Fruit fly (Drosophila melanogaster) whole organism, embryonic: ENCODE results near the gene CG14511.

Experiments
- ATbp ChIP-seq: fragments of 200-800 bp; sonication (Bioruptor generic); optimal IDR thresholded peaks from 2 replicates; lab custom pipeline; 2017; ENCODE audit warnings: missing biosample characterization, mild to moderate bottlenecking, missing genetic modification characterization, missing genetic modification reagents
- Blimp-1 ChIP-seq: fragments of 200-800 bp; sonication (Bioruptor generic); optimal IDR thresholded peaks from 3 replicates; lab custom pipeline; 2018; ENCODE audit warnings: missing biosample characterization, missing genetic modification characterization, mild to moderate bottlenecking, moderate library complexity, missing genetic modification reagents
- Bteb2 ChIP-seq: fragments of 200-800 bp; sonication (Bioruptor generic); optimal IDR thresholded peaks from 2 replicates; lab custom pipeline; 2016; ENCODE audit warnings: missing biosample characterization, missing genetic modification characterization
- CG1024 ChIP-seq: fragments of 200-800 bp; sonication (Bioruptor generic); IDR thresholded peaks from 2 replicates; pipeline ENCODE4 v1.3.6; 2022; ENCODE audit warnings: missing biosample characterization, missing genetic modification characterization
- CG10267 ChIP-seq: fragments of 200-800 bp; sonication (Bioruptor generic); optimal IDR thresholded peaks from 2 replicates; lab custom pipeline; 2018; ENCODE audit warnings: missing biosample characterization, mild to moderate bottlenecking, missing genetic modification characterization, moderate library complexity
- CG10321 ChIP-seq: fragments of 200-800 bp; sonication (Bioruptor generic); IDR thresholded peaks from 2 replicates; pipeline ENCODE4 v1.3.6; 2022; ENCODE audit warnings: missing biosample characterization, missing genetic modification characterization
- CG10366 ChIP-seq: fragments of 200-800 bp; sonication (Bioruptor generic); IDR thresholded peaks from 2 replicates; pipeline ENCODE4 v1.3.6; 2022; ENCODE audit warnings: missing biosample characterization, missing genetic modification characterization
- CG10543 ChIP-seq: fragments of 200-800 bp; sonication (Bioruptor generic); optimal IDR thresholded peaks from 3 replicates; lab custom pipeline; 2017; ENCODE audit warnings: missing biosample characterization, mild to moderate bottlenecking, missing genetic modification characterization, moderate library complexity
- CG12299 ChIP-seq: fragments of 200-800 bp; sonication (Bioruptor generic); optimal IDR thresholded peaks from 2 replicates; lab custom pipeline; 2018; ENCODE audit warnings: missing biosample characterization, mild to moderate bottlenecking, missing genetic modification characterization
- CG13775 ChIP-seq: fragments of 200-800 bp; sonication (Bioruptor generic); optimal IDR thresholded peaks from 3 replicates; lab custom pipeline; 2017; ENCODE audit warnings: missing biosample characterization, mild to moderate bottlenecking, missing genetic modification characterization
- CG14014 ChIP-seq: fragments of 200-800 bp; sonication (Bioruptor generic); IDR thresholded peaks from 2 replicates; pipeline ENCODE4 v1.3.6; 2022; ENCODE audit warnings: missing biosample characterization, missing genetic modification characterization
- CG1602 ChIP-seq: fragments of 200-800 bp; sonication (Bioruptor generic); optimal IDR thresholded peaks from 3 replicates; lab custom pipeline; 2016; ENCODE audit warnings: missing biosample characterization, missing genetic modification characterization
- CG17361 ChIP-seq: fragments of 200-800 bp; sonication (Bioruptor generic); IDR thresholded peaks from 3 replicates; pipeline ENCODE4 v1.3.6; 2022; ENCODE audit warnings: missing biosample characterization, missing genetic modification characterization
- CG17568 ChIP-seq: fragments of 200-800 bp; sonication (Bioruptor generic); optimal IDR thresholded peaks from 2 replicates; lab custom pipeline; 2018; ENCODE audit warnings: missing biosample characterization, mild to moderate bottlenecking, missing genetic modification characterization, moderate library complexity
- CG17802 ChIP-seq: fragments of 200-800 bp; sonication (Bioruptor generic); optimal IDR thresholded peaks from 2 replicates; lab custom pipeline; 2018; ENCODE audit warnings: missing biosample characterization, mild to moderate bottlenecking, missing genetic modification characterization, moderate library complexity
- CG31388 ChIP-seq: fragments of 200-800 bp; sonication (Bioruptor generic); optimal IDR thresholded peaks from 2 replicates; lab custom pipeline; 2016; ENCODE audit warnings: missing biosample characterization, missing genetic modification characterization
- CG33213 ChIP-seq: fragments of 200-800 bp; sonication (Bioruptor generic); optimal IDR thresholded peaks from 3 replicates; lab custom pipeline; 2016; ENCODE audit warnings: missing biosample characterization, missing genetic modification characterization
- CG3407 ChIP-seq: fragments of 200-800 bp; sonication (Bioruptor generic); optimal IDR thresholded peaks from 2 replicates; lab custom pipeline; 2018; ENCODE audit warnings: missing biosample characterization, mild to moderate bottlenecking, missing genetic modification characterization
- CG34224 ChIP-seq: fragments of 200-800 bp; sonication (Bioruptor generic); IDR thresholded peaks from 3 replicates; pipeline ENCODE4 v1.3.6; 2022; ENCODE audit warnings: missing biosample characterization, missing genetic modification characterization; ENCODE audit not compliant: partially characterized antibody
- CG3847 ChIP-seq: fragments of 200-800 bp; sonication (Bioruptor generic); IDR thresholded peaks from 2 replicates; pipeline ENCODE4 v1.3.6; 2022; ENCODE audit warnings: missing biosample characterization, missing genetic modification characterization
- CG7357 ChIP-seq: fragments of 200-800 bp; sonication (Bioruptor generic); IDR thresholded peaks from 3 replicates; pipeline ENCODE4 v1.3.6; 2022; ENCODE audit warnings: missing biosample characterization, missing genetic modification characterization
- CG8281 ChIP-seq: fragments of 200-800 bp; sonication (Bioruptor generic); optimal IDR thresholded peaks from 2 replicates; lab custom pipeline; 2018; ENCODE audit warnings: missing biosample characterization, mild to moderate bottlenecking, missing genetic modification characterization, moderate library complexity
- Ets97D ChIP-seq: fragments of 200-800 bp; sonication (Bioruptor generic); optimal IDR thresholded peaks from 3 replicates; lab custom pipeline; 2016; ENCODE audit warnings: missing biosample characterization, missing genetic modification characterization
- H15 ChIP-seq: fragments of 200-800 bp; sonication (Bioruptor generic); IDR thresholded peaks from 3 replicates; pipeline ENCODE4 v1.3.6; 2022; ENCODE audit warnings: missing biosample characterization, missing genetic modification characterization
- H2.0 ChIP-seq: fragments of 200-800 bp; sonication (Bioruptor generic); IDR thresholded peaks from 2 replicates; pipeline ENCODE4 v1.3.6; 2022; ENCODE audit warnings: missing biosample characterization, missing genetic modification characterization
- HHEX ChIP-seq: fragments of 200-800 bp; sonication (Bioruptor generic); optimal IDR thresholded peaks from 3 replicates; lab custom pipeline; 2017; ENCODE audit warnings: missing biosample characterization, mild to moderate bottlenecking, missing genetic modification characterization, missing genetic modification reagents
- Meics ChIP-seq: fragments of 200-800 bp; sonication (Bioruptor generic); optimal IDR thresholded peaks from 2 replicates; lab custom pipeline; 2017; ENCODE audit warnings: missing biosample characterization, mild to moderate bottlenecking, missing genetic modification characterization
- Nf-YB ChIP-seq: fragments of 200-800 bp; sonication (Bioruptor generic); optimal IDR thresholded peaks from 3 replicates; lab custom pipeline; 2019; ENCODE audit warnings: missing biosample characterization, mild to moderate bottlenecking, missing genetic modification characterization, moderate library complexity
- Nf-YC ChIP-seq: fragments of 200-800 bp; optimal IDR thresholded peaks from 3 replicates; lab custom pipeline; 2019; ENCODE audit warnings: missing biosample characterization, mild to moderate bottlenecking, missing genetic modification characterization, moderate library complexity
- Sry-β ChIP-seq: fragments of 200-800 bp; sonication (Bioruptor generic); optimal IDR thresholded peaks from 2 replicates; lab custom pipeline; 2018; ENCODE audit warnings: missing biosample characterization, mild to moderate bottlenecking, missing genetic modification characterization, moderate library complexity
- Xbp1 ChIP-seq: fragments of 200-800 bp; sonication (Bioruptor generic); optimal IDR thresholded peaks from 3 replicates; lab custom pipeline; 2016; ENCODE audit warnings: missing biosample characterization, mild to moderate bottlenecking, missing genetic modification characterization
- amos ChIP-seq: fragments of 200-800 bp; sonication (Bioruptor generic); IDR thresholded peaks from 2 replicates; pipeline ENCODE4 v1.3.6; 2022; ENCODE audit warnings: missing biosample characterization, missing genetic modification characterization; ENCODE audit not compliant: partially characterized antibody
- az2 ChIP-seq: fragments of 200-800 bp; sonication (Bioruptor generic); optimal IDR thresholded peaks from 3 replicates; lab custom pipeline; 2016; ENCODE audit warnings: missing biosample characterization, missing genetic modification characterization
- croc ChIP-seq: fragments of 200-800 bp; sonication (Bioruptor generic); conservative IDR thresholded peaks from 3 replicates; pipeline ENCODE4 v1.3.6; 2022; ENCODE audit warnings: missing biosample characterization, missing genetic modification characterization
- crol ChIP-seq: fragments of 200-800 bp; sonication (Bioruptor generic); IDR thresholded peaks from 2 replicates; pipeline ENCODE4 v1.3.6; 2022; ENCODE audit warnings: missing biosample characterization, missing genetic modification characterization
- dan ChIP-seq: fragments of 200-800 bp; sonication (Bioruptor generic); IDR thresholded peaks from 2 replicates; pipeline ENCODE4 v1.3.6; 2022; ENCODE audit warnings: missing biosample characterization, missing genetic modification characterization
- dmrt11E ChIP-seq: fragments of 200-800 bp; sonication (Bioruptor generic); optimal IDR thresholded peaks from 3 replicates; lab custom pipeline; 2018; ENCODE audit warnings: missing biosample characterization, mild to moderate bottlenecking, missing genetic modification characterization, moderate library complexity
- eve ChIP-seq, 2 experiments: fragments of >200 bp; optimal IDR thresholded peaks; 2 replicates each; lab custom pipeline; 2017; ENCODE audit warnings: missing biosample characterization in 2 of 2, missing genetic modification characterization in 2 of 2
- maf-S ChIP-seq: fragments of 200-800 bp; sonication (Bioruptor generic); optimal IDR thresholded peaks from 2 replicates; lab custom pipeline; 2016; ENCODE audit warnings: missing biosample characterization, missing genetic modification characterization
- pan ChIP-seq, 4 experiments: fragments of >200 bp in 3 of 4; fragments of 200-800 bp in 1 of 4; sonication (Bioruptor generic) in 1 of 4; optimal IDR thresholded peaks in 3 of 4; IDR thresholded peaks in 1 of 4; 2 replicates each; pipeline versions ENCODE4 v1.3.6 to Lab custom; 2017 to 2022; ENCODE audit warnings: missing biosample characterization in 2 of 4, missing genetic modification characterization in 2 of 4, mixed read lengths in 1 of 4
- pzg ChIP-seq: fragments of 200-800 bp; sonication (Bioruptor generic); optimal IDR thresholded peaks from 3 replicates; lab custom pipeline; 2018; ENCODE audit warnings: missing biosample characterization, mild to moderate bottlenecking, missing genetic modification characterization, moderate library complexity
- ranshi ChIP-seq: fragments of 200-800 bp; sonication (Bioruptor generic); IDR thresholded peaks from 2 replicates; pipeline ENCODE4 v1.3.6; 2022; ENCODE audit warnings: missing biosample characterization, missing genetic modification characterization
- schlank ChIP-seq: fragments of 200-800 bp; sonication (Bioruptor generic); optimal IDR thresholded peaks from 2 replicates; lab custom pipeline; 2018; ENCODE audit warnings: missing biosample characterization, mild to moderate bottlenecking, missing genetic modification characterization
- scrt ChIP-seq: fragments of 200-800 bp; sonication (Bioruptor generic); optimal IDR thresholded peaks from 2 replicates; lab custom pipeline; 2018; ENCODE audit warnings: missing biosample characterization, mild to moderate bottlenecking, missing genetic modification characterization, moderate library complexity
- sisA ChIP-seq: fragments of 200-800 bp; sonication (Bioruptor generic); IDR thresholded peaks from 2 replicates; pipeline ENCODE4 v1.3.6; 2022; ENCODE audit warnings: missing biosample characterization, missing genetic modification characterization
- slp2 ChIP-seq: fragments of 200-800 bp; sonication (Bioruptor generic); optimal IDR thresholded peaks from 2 replicates; lab custom pipeline; 2016; ENCODE audit warnings: missing biosample characterization, missing genetic modification characterization
- trh ChIP-seq: fragments of 200-800 bp; sonication (Bioruptor generic); optimal IDR thresholded peaks from 2 replicates; lab custom pipeline; 2016; ENCODE audit warnings: missing biosample characterization, missing genetic modification characterization
- zen ChIP-seq: fragments of 200-800 bp; sonication (Bioruptor generic); optimal IDR thresholded peaks from 3 replicates; lab custom pipeline; 2018; ENCODE audit warnings: missing biosample characterization, mild to moderate bottlenecking, missing genetic modification characterization, moderate library complexity

CG14511 gene

DNA sequence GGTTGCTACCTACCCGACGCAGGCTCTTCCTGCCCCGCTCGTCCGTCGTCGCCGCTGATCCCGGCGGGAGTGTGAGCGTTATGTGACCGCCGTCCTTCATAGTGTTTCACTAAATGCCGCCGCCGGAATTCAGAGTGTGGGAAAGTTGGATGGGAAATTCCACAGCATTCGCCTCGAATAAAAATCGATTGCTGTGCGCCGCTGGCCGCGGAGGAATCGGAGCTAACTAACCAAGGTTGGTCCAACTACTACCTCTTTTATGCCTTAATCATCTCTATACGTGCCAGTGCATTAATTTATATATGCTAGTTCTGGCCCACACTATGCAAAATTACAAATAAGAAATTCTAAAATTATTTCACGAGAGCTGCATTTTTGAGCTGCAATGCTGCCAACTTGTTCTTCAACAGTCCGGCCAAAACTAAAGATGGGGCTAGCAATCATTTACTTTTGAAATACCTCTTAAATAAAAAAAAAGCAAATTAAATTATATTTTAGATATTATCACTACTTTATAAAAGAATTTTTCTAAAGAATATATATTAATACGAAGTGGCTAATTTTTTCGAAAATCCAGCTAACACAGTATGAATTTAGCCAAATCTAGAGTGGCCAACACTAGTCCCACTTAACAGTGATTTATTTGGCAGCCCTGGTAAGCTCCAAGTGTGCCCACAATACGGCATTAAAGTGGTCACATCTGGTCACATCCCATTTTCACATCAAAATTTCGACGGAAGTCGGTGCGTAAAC, 34.1 kb downstream of the CG14511 start, which contains the start of the genes alpha-Man-Ib and Pdhb (continued):
- no peak for TF ChIP-seq crol (GFP tag; lab: Robert Waterston, UW)
- peak; percentile 25 for TF ChIP-seq CG31388
- peak; percentile 10 for TF ChIP-seq slp2
- peak; percentile 78 for TF ChIP-seq dmrt11E (tag; lab: Kevin White, UChicago)
- TF ChIP-seq scrt (GFP tag; lab: Kevin White, UChicago), result peak; percentile 57
- peak; percentile 29; the same call in 1 of the 2 replicates for TF ChIP-seq amos (GFP tag; lab: Robert Waterston, UW)
- TF ChIP-seq H15 (GFP tag; lab: Robert Waterston, UW), result peak; percentile 65; the same call in 2 of the 3 replicates
- peak; percentile 75 for TF ChIP-seq CG10366
- TF ChIP-seq CG12299 (tag; lab: Kevin White, UChicago), result peak; percentile 50
- TF ChIP-seq H2.0 (GFP tag; lab: Robert Waterston, UW), result peak; percentile 66
- no peak for TF ChIP-seq Bteb2 (GFP tag; lab: Kevin White, UChicago)
- peak; percentile 35 for TF ChIP-seq schlank (tag; lab: Kevin White, UChicago)
- TF ChIP-seq CG10267 (tag; lab: Kevin White, UChicago), result peak; percentile 82
- TF ChIP-seq eve (GFP tag; optimal IDR thresholded peaks at IDR 0.05; lab: Kevin White, UChicago), result no peak
- no peak for TF ChIP-seq CG10321 (GFP tag; lab: Robert Waterston, UW)
- TF ChIP-seq zen, result peak; percentile 82
- peak; percentile 2 for TF ChIP-seq CG33213 (GFP tag; lab: Kevin White, UChicago)
- TF ChIP-seq CG17361, result peak; percentile 11
- TF ChIP-seq ATbp (GFP tag; lab: Kevin White, UChicago), result peak; percentile 49
- peak; percentile 20 for TF ChIP-seq maf-S (GFP tag; lab: Kevin White, UChicago)
- peak; percentile 53; the same call in 1 of the 2 replicates for TF ChIP-seq dan
- TF ChIP-seq pzg, result peak; percentile 88
- TF ChIP-seq Xbp1 (GFP tag; lab: Kevin White, UChicago), result peak; percentile 87
- TF ChIP-seq CG8281 (tag; lab: Kevin White, UChicago), result no peak
- TF ChIP-seq trh, result peak; percentile 52
- TF ChIP-seq Nf-YC (tag; lab: Kevin White, UChicago), result peak; percentile 75
- peak; percentile 74 for TF ChIP-seq Meics
- no peak for TF ChIP-seq CG17568 (GFP tag; lab: Kevin White, UChicago)
- peak; percentile 89 for TF ChIP-seq CG13775 (GFP tag; lab: Kevin White, UChicago)
- TF ChIP-seq Ets97D, result peak; percentile 61
- peak; percentile 94 for TF ChIP-seq Sry-β (GFP tag; lab: Kevin White, UChicago)
- peak; percentile 85 for TF ChIP-seq ranshi (GFP tag; lab: Robert Waterston, UW)
- peak; percentile 81 for TF ChIP-seq CG1602
- TF ChIP-seq CG10543 (GFP tag; lab: Kevin White, UChicago), result peak; percentile 87
- peak; percentile 77 for TF ChIP-seq az2 (GFP tag; lab: Kevin White, UChicago)
- TF ChIP-seq pan (optimal IDR thresholded peaks at IDR 0.05; lab: Kevin White, UChicago), result no peak
- TF ChIP-seq pan (GFP tag; optimal IDR thresholded peaks at IDR 0.05 in 1 of 2, IDR thresholded peaks at IDR 0.05 in 1 of 2), result peak in 1 of 2 experiments; percentile 77
- TF ChIP-seq Blimp-1 (GFP tag; lab: Kevin White, UChicago), result no peak
- TF ChIP-seq sisA (GFP tag; lab: Robert Waterston, UW), result peak; percentile 82
- TF ChIP-seq CG3407, result peak; percentile 40
- peak; percentile 52 for TF ChIP-seq Nf-YB (GFP tag; lab: Kevin White, UChicago)
- peak; percentile 67 for TF ChIP-seq croc
- TF ChIP-seq CG34224 (GFP tag; lab: Robert Waterston, UW), result no peak
- TF ChIP-seq CG1024 (GFP tag; lab: Robert Waterston, UW), result peak; percentile 48; the same call in 1 of the 2 replicates
- peak; percentile 93 for TF ChIP-seq CG3847 (GFP tag; lab: Robert Waterston, UW)
- TF ChIP-seq CG17802 (tag; lab: Kevin White, UChicago), result peak; percentile 42
- TF ChIP-seq CG7357 (GFP tag; lab: Robert Waterston, UW), result peak; percentile 75
- peak; percentile 71 for TF ChIP-seq CG14014 (GFP tag; lab: Robert Waterston, UW)
- peak; percentile 44 for TF ChIP-seq HHEX (GFP tag; lab: Kevin White, UChicago)
